Worm (Caenorhabditis elegans): ENCODE data around the gene sng-1.

DNA sequence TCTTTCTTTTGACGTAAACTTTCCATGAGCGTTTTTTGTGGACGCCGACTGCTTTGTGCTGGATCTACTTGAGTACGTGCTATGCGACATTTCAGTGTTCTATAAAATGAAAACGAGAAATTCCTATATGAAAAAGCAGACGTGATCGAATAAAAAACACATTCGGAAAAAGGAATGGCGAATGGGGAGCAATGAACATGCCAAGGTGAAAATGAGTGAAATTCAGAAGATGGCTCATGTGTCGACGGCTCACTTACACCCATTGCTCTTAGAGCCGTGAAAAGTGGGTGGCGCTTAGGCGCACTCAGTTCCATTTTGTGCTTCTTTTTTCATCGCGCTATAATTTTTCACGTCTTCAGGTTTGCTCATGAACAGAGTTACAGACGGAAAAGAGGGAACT lies 28.7 kb upstream of the sng-1 start, which contains the start of gene K03A1.4:
- TF ChIP-seq zag-1 (tag; optimal IDR thresholded peaks at IDR 0.05) (no peak), aly-2 (tag; optimal IDR thresholded peaks at IDR 0.05) (no peak), fkh-10 (GFP tag; optimal IDR thresholded peaks at IDR 0.05) (no peak), elt-1 (tag; optimal IDR thresholded peaks at IDR 0.05) (no peak), fos-1 (tag; optimal IDR thresholded peaks at IDR 0.05) (no peak), unc-39 (tag; optimal IDR thresholded peaks at IDR 0.05) (no peak), hmg-11 (tag; optimal IDR thresholded peaks at IDR 0.05) (no peak)
